Fruit fly (Drosophila melanogaster): ENCODE measurements around the gene dac.

Gene dac

DNA sequence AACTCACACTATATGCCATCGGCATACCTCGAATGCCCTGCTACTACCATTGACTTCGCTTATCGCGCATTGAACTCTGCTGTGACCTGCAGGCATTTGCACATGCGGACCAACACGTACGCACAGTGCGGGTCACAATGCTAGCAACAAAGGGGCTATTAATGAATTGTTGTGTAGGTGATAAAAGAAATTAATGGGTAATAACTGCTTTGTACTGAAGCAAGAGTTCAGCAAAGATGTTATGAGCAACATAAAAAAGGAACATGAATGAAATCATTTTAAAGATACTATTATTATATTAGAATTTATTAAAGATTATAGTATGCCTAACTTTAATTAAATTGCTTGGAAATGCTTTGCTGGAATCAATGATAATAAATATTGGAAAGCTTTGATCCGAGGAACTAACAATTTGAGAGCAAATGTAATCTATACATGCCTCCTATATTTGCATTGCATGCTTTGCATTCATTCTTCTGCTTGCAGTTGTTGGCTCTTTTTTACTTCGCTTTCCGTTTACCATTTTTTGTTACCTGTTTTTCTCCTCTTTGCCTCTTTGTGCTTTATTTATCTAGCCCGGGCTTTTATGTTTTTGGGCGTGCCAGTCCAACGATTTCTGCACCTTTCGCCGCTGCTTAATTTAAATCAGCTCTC is 17.2 kb upstream of the dac start (continued):
- TF ChIP-seq sc (optimal IDR thresholded peaks at IDR 0.05) (no peak), sc (GFP tag; optimal IDR thresholded peaks at IDR 0.05) (no peak), CG9609 (GFP tag; optimal IDR thresholded peaks at IDR 0.05) (no peak), seq (GFP tag; IDR thresholded peaks at IDR 0.05) (no peak), BtbVII (GFP tag; optimal IDR thresholded peaks at IDR 0.05) (no peak), bsh (GFP tag; optimal IDR thresholded peaks at IDR 0.05) (peak in 1 of 2 experiments; percentile 53), salm (tag; optimal IDR thresholded peaks at IDR 0.05) (no peak), scrt (GFP tag; optimal IDR thresholded peaks at IDR 0.05) (no peak), CG13775 (GFP tag; optimal IDR thresholded peaks at IDR 0.05) (no peak), CG2129 (GFP tag; IDR thresholded peaks at IDR 0.05; ENCODE audit: partially characterized antibody) (no peak), Fer1 (GFP tag; optimal IDR thresholded peaks at IDR 0.05) (no peak), chif (GFP tag; optimal IDR thresholded peaks at IDR 0.05) (no peak), CG14050 (GFP tag; IDR thresholded peaks at IDR 0.05) (no peak), al (GFP tag; IDR thresholded peaks at IDR 0.05) (no peak), CG31388 (GFP tag; optimal IDR thresholded peaks at IDR 0.05) (no peak), sens (GFP tag) (no peak), ems (GFP tag; optimal IDR thresholded peaks at IDR 0.05) (no peak), CG43689 (GFP tag; IDR thresholded peaks at IDR 0.05) (no peak), zfh1 (GFP tag; IDR thresholded peaks at IDR 0.05) (0 out of 3 replicates have a peak, but pooled peaks have one; percentile 16), CG16779 (GFP tag; IDR thresholded peaks at IDR 0.05) (no peak), CG16863 (GFP tag; optimal IDR thresholded peaks at IDR 0.05) (no peak)

DNA sequence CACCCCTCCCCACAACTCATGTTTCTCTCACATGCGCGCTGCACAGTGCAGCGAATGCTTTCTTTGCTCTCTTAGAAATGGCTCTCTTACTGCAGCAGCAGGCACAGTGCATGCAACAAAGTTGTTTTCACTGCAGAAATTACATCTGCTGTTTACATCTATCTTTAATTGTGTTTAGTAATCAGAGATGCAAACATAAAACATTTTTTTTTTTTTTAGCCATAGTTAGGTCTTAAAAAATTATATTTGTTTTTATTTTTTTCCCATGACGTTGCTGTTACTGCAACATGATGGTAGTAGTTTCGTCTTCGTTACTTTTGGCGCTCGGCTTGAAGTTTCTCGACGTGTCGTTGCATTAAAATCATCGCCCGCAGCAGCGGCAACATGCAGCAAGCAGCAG is 15.6 kb upstream of the dac start:
- TF ChIP-seq Asciz (GFP tag; optimal IDR thresholded peaks at IDR 0.05), result no peak
- no peak for TF ChIP-seq eyg (GFP tag; optimal IDR thresholded peaks at IDR 0.05)
- TF ChIP-seq inv (GFP tag; IDR thresholded peaks at IDR 0.05; ENCODE audit: partially characterized antibody), result no peak
- no peak for TF ChIP-seq CG10321 (GFP tag; IDR thresholded peaks at IDR 0.05)
- no peak for TF ChIP-seq GATAe (GFP tag; conservative IDR thresholded peaks at IDR 0.05)
- TF ChIP-seq Trl (optimal IDR thresholded peaks at IDR 0.05), result peak in 1 of 2 experiments; percentile 36
- TF ChIP-seq Trl (GFP tag; optimal IDR thresholded peaks at IDR 0.05), result no peak
- peak; percentile 33; the same call in 1 of the 2 replicates for TF ChIP-seq Drgx (GFP tag; IDR thresholded peaks at IDR 0.05)
- peak; percentile 80 for TF ChIP-seq CG8388 (GFP tag; optimal IDR thresholded peaks at IDR 0.05)
- peak; percentile 23 for TF ChIP-seq CG3163 (GFP tag; optimal IDR thresholded peaks at IDR 0.05)
- TF ChIP-seq CG3847 (GFP tag; IDR thresholded peaks at IDR 0.05), result no peak
- no peak for TF ChIP-seq Oli (tag; optimal IDR thresholded peaks at IDR 0.05)
- no peak for TF ChIP-seq CG17829 (tag; optimal IDR thresholded peaks at IDR 0.05)
- TF ChIP-seq phol (tag; optimal IDR thresholded peaks at IDR 0.05), result no peak

DNA sequence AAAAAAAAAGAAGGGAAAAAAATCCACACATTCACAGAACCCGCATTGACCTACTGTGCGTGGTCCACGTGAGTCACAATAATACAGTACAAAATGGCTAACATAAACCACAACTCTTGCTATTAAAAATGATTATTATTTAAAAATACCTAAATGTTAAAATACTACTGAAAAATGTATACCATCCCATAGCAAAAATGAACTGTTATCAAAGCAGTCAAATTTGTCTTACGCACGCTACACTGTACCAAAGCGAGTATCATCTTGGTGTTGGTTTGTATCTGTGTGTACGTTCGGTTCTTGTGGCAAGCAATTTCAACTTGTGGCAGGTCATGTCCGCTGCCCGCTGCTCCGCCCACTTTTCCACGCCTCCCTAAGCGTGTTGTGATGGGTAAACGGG is 14.7 kb upstream of the dac start:
- TF ChIP-seq gro (GFP tag; optimal IDR thresholded peaks at IDR 0.05) (peak; percentile 76), amos (GFP tag; IDR thresholded peaks at IDR 0.05; ENCODE audit: partially characterized antibody) (no peak), sisA (GFP tag; IDR thresholded peaks at IDR 0.05) (peak; percentile 94), fd96Cb (tag; optimal IDR thresholded peaks at IDR 0.05) (peak; percentile 88), E2f2 (GFP tag; IDR thresholded peaks at IDR 0.05) (peak; percentile 72), seq (GFP tag; IDR thresholded peaks at IDR 0.05) (peak; percentile 87), HLH54F (GFP tag; optimal IDR thresholded peaks at IDR 0.05) (peak; percentile 69), chinmo (GFP tag; IDR thresholded peaks at IDR 0.05; ENCODE audit: partially characterized antibody) (no peak), CG2129 (GFP tag; IDR thresholded peaks at IDR 0.05; ENCODE audit: partially characterized antibody) (no peak), Pdp1 (GFP tag; optimal IDR thresholded peaks at IDR 0.05) (peak; percentile 82 to 94), CG10274 (GFP tag; optimal IDR thresholded peaks at IDR 0.05) (peak; percentile 39), knrl (GFP tag; IDR thresholded peaks at IDR 0.05; ENCODE audit: partially characterized antibody) (no peak), CG16815 (GFP tag; optimal IDR thresholded peaks at IDR 0.05) (peak; percentile 87), Dp (GFP tag; optimal IDR thresholded peaks at IDR 0.05) (no peak), CG18599 (GFP tag; optimal IDR thresholded peaks at IDR 0.05) (peak; percentile 91), CG2712 (tag; optimal IDR thresholded peaks at IDR 0.05) (peak; percentile 89), dmrt99B (tag; optimal IDR thresholded peaks at IDR 0.05) (peak; percentile 93)

Data from whole organism, embryonic.